Fruit fly (Drosophila melanogaster): ENCODE results near the gene AlkB.

AlkB gene

dm6 chrX:15887247-15887616 is 27.9 kb upstream of the AlkB start, which contains the start of gene tay:
Gene tay (minus strand): TSS chrX:15887311.
- TF ChIP-seq kay (GFP tag; ENCODE audit: borderline replicate concordance): peak; percentile 26
- TF ChIP-seq Mnt (GFP tag; optimal IDR thresholded peaks at IDR 0.05): no peak

dm6 chrX:15886411-15887246 is 27.3 kb upstream of the AlkB start:
- TF ChIP-seq CG7045 (GFP tag; optimal IDR thresholded peaks at IDR 0.05): no peak
- peak; percentile 67 for TF ChIP-seq CG7101 (tag; optimal IDR thresholded peaks at IDR 0.05)
- no peak for TF ChIP-seq Hr96 (GFP tag; optimal IDR thresholded peaks at IDR 0.05)
- peak; percentile 42 for TF ChIP-seq CG1620 (GFP tag; optimal IDR thresholded peaks at IDR 0.05)
- TF ChIP-seq CG14711 (tag; optimal IDR thresholded peaks at IDR 0.05): peak; percentile 58
- TF ChIP-seq tj (GFP tag; optimal IDR thresholded peaks at IDR 0.05): peak; percentile 74
- peak; percentile 63 for TF ChIP-seq CG33017 (tag; optimal IDR thresholded peaks at IDR 0.05)
- TF ChIP-seq kay (GFP tag; ENCODE audit: borderline replicate concordance): peak; percentile 99
- peak; percentile 2 for TF ChIP-seq pad (GFP tag; optimal IDR thresholded peaks at IDR 0.05)
- no peak for TF ChIP-seq Clk (GFP tag; optimal IDR thresholded peaks at IDR 0.05)
- TF ChIP-seq Mnt (GFP tag; optimal IDR thresholded peaks at IDR 0.05): peak; percentile 78
- TF ChIP-seq cnc (optimal IDR thresholded peaks at IDR 0.05): no peak
- TF ChIP-seq bab1 (GFP tag; optimal IDR thresholded peaks at IDR 0.05): peak; percentile 43
- peak; percentile 53 for TF ChIP-seq Crg-1 (GFP tag; optimal IDR thresholded peaks at IDR 0.05)
- peak; percentile 37 for TF ChIP-seq CG12768 (GFP tag; optimal IDR thresholded peaks at IDR 0.05)
- TF ChIP-seq cic (GFP tag; optimal IDR thresholded peaks at IDR 0.05): peak; percentile 93
- TF ChIP-seq CG11617 (GFP tag; optimal IDR thresholded peaks at IDR 0.05): peak; percentile 88

dm6 chrX:15875569-15875968 is 16.3 kb upstream of the AlkB start:
- TF ChIP-seq Hr96 (GFP tag; optimal IDR thresholded peaks at IDR 0.05) (no peak), pad (GFP tag; optimal IDR thresholded peaks at IDR 0.05) (no peak), Clk (GFP tag; optimal IDR thresholded peaks at IDR 0.05) (no peak), CG12768 (GFP tag; optimal IDR thresholded peaks at IDR 0.05) (no peak), CG1620 (GFP tag; optimal IDR thresholded peaks at IDR 0.05) (no peak), bab1 (GFP tag; optimal IDR thresholded peaks at IDR 0.05) (no peak), kay (GFP tag; ENCODE audit: borderline replicate concordance) (no peak), ovo (GFP tag; optimal IDR thresholded peaks at IDR 0.05) (no peak), CG7101 (tag; optimal IDR thresholded peaks at IDR 0.05) (no peak), toe (GFP tag; optimal IDR thresholded peaks at IDR 0.05) (no peak), Crg-1 (GFP tag; optimal IDR thresholded peaks at IDR 0.05) (no peak), CG33017 (tag; optimal IDR thresholded peaks at IDR 0.05) (no peak), Mnt (GFP tag; optimal IDR thresholded peaks at IDR 0.05) (no peak), CG5204 (GFP tag; optimal IDR thresholded peaks at IDR 0.05) (no peak), CG7045 (GFP tag; optimal IDR thresholded peaks at IDR 0.05) (no peak), cnc (optimal IDR thresholded peaks at IDR 0.05) (no peak), tj (GFP tag; optimal IDR thresholded peaks at IDR 0.05) (no peak), CG14711 (tag; optimal IDR thresholded peaks at IDR 0.05) (no peak), CG11617 (GFP tag; optimal IDR thresholded peaks at IDR 0.05) (no peak), cic (GFP tag; optimal IDR thresholded peaks at IDR 0.05) (no peak)

dm6 chrX:15874437-15874836 is 15.2 kb upstream of the AlkB start:
- TF ChIP-seq pad (GFP tag; optimal IDR thresholded peaks at IDR 0.05) (no peak), Clk (GFP tag; optimal IDR thresholded peaks at IDR 0.05) (no peak), ovo (GFP tag; optimal IDR thresholded peaks at IDR 0.05) (no peak), Hr96 (GFP tag; optimal IDR thresholded peaks at IDR 0.05) (no peak), CG14711 (tag; optimal IDR thresholded peaks at IDR 0.05) (no peak), Mnt (GFP tag; optimal IDR thresholded peaks at IDR 0.05) (no peak), CG11617 (GFP tag; optimal IDR thresholded peaks at IDR 0.05) (no peak), tj (GFP tag; optimal IDR thresholded peaks at IDR 0.05) (no peak), Crg-1 (GFP tag; optimal IDR thresholded peaks at IDR 0.05) (no peak), cnc (optimal IDR thresholded peaks at IDR 0.05) (no peak), kay (GFP tag; ENCODE audit: borderline replicate concordance) (no peak), bab1 (GFP tag; optimal IDR thresholded peaks at IDR 0.05) (no peak), CG7101 (tag; optimal IDR thresholded peaks at IDR 0.05) (no peak), CG1620 (GFP tag; optimal IDR thresholded peaks at IDR 0.05) (no peak), cic (GFP tag; optimal IDR thresholded peaks at IDR 0.05) (no peak), CG33017 (tag; optimal IDR thresholded peaks at IDR 0.05) (no peak), CG12768 (GFP tag; optimal IDR thresholded peaks at IDR 0.05) (no peak), toe (GFP tag; optimal IDR thresholded peaks at IDR 0.05) (no peak), CG5204 (GFP tag; optimal IDR thresholded peaks at IDR 0.05) (no peak)

- peak; percentile 80 for TF ChIP-seq CG7101 (tag; optimal IDR thresholded peaks at IDR 0.05)
- TF ChIP-seq ovo (GFP tag; optimal IDR thresholded peaks at IDR 0.05): peak; percentile 88
- TF ChIP-seq CG11617 (GFP tag; optimal IDR thresholded peaks at IDR 0.05): peak; percentile 8
- TF ChIP-seq Mnt (GFP tag; optimal IDR thresholded peaks at IDR 0.05): peak; percentile 37
- no peak for TF ChIP-seq CG7045 (GFP tag; optimal IDR thresholded peaks at IDR 0.05)
- peak; percentile 62 for TF ChIP-seq CG1620 (GFP tag; optimal IDR thresholded peaks at IDR 0.05)
- TF ChIP-seq kay (GFP tag; ENCODE audit: borderline replicate concordance): peak; percentile 65
- TF ChIP-seq CG14711 (tag; optimal IDR thresholded peaks at IDR 0.05): peak; percentile 65
- TF ChIP-seq Hr96 (GFP tag; optimal IDR thresholded peaks at IDR 0.05): no peak
- peak; percentile 17 for TF ChIP-seq CG33017 (tag; optimal IDR thresholded peaks at IDR 0.05)
- no peak for TF ChIP-seq toe (GFP tag; optimal IDR thresholded peaks at IDR 0.05)
- no peak for TF ChIP-seq bab1 (GFP tag; optimal IDR thresholded peaks at IDR 0.05)
- peak; percentile 13 for TF ChIP-seq cic (GFP tag; optimal IDR thresholded peaks at IDR 0.05)
- peak; percentile 57 for TF ChIP-seq pad (GFP tag; optimal IDR thresholded peaks at IDR 0.05)
- peak; percentile 42 for TF ChIP-seq CG12768 (GFP tag; optimal IDR thresholded peaks at IDR 0.05)
- peak; percentile 90 for TF ChIP-seq Crg-1 (GFP tag; optimal IDR thresholded peaks at IDR 0.05)
- peak; percentile 22 for TF ChIP-seq tj (GFP tag; optimal IDR thresholded peaks at IDR 0.05)
- no peak for TF ChIP-seq CG5204 (GFP tag; optimal IDR thresholded peaks at IDR 0.05)
- no peak for TF ChIP-seq Clk (GFP tag; optimal IDR thresholded peaks at IDR 0.05)
- no peak for TF ChIP-seq cnc (optimal IDR thresholded peaks at IDR 0.05)
Observed at dm6 chrX:15870777-15871757, 11.8 kb upstream of the AlkB start.

Measured in whole organism, adult.